Worm (Caenorhabditis elegans): ENCODE results near the gene Y66A7A.4.
A peak's percentile ranks its signal among the peaks of the same experiment; 100 is the strongest.

The Y66A7A.4 gene

ce11 chrIII:11579380-11579779, 33.0 kb upstream of the Y66A7A.4 start:
- TF ChIP-seq sox-2 (GFP tag; IDR thresholded peaks at IDR 0.05) (no peak), ref-2 (tag; optimal IDR thresholded peaks at IDR 0.05) (no peak), unc-55 (GFP tag; optimal IDR thresholded peaks at IDR 0.05) (no peak), mec-3 (tag; optimal IDR thresholded peaks at IDR 0.05; ENCODE audit: borderline replicate concordance) (no peak), nhr-11 (tag; optimal IDR thresholded peaks at IDR 0.05) (no peak), ttx-3 (tag; optimal IDR thresholded peaks at IDR 0.05) (no peak), fax-1 (tag; optimal IDR thresholded peaks at IDR 0.05) (no peak), pha-4 (tag; optimal IDR thresholded peaks at IDR 0.05) (no peak), pha-2 (tag; optimal IDR thresholded peaks at IDR 0.05) (no peak), ceh-30 (tag; optimal IDR thresholded peaks at IDR 0.05) (no peak), npax-4 (tag; optimal IDR thresholded peaks at IDR 0.05) (no peak), hlh-13 (GFP tag; optimal IDR thresholded peaks at IDR 0.05) (no peak), sdc-2 (tag; optimal IDR thresholded peaks at IDR 0.05) (no peak), ceh-31 (tag; optimal IDR thresholded peaks at IDR 0.05) (no peak)

ce11 chrIII:11580428-11580885, 31.9 kb upstream of the Y66A7A.4 start, which contains the start of gene Y66D12A.7:
TSS of gene Y66D12A.7 (minus strand) at chrIII:11580478.
- TF ChIP-seq ceh-45 (GFP tag; IDR thresholded peaks at IDR 0.05) (no peak), ceh-6 (GFP tag; optimal IDR thresholded peaks at IDR 0.05) (no peak), ceh-24 (tag; optimal IDR thresholded peaks at IDR 0.05) (no peak), pat-9 (tag; optimal IDR thresholded peaks at IDR 0.05) (no peak), ceh-14 (tag; optimal IDR thresholded peaks at IDR 0.05) (no peak), sox-4 (tag; optimal IDR thresholded peaks at IDR 0.05) (no peak), hlh-13 (GFP tag; optimal IDR thresholded peaks at IDR 0.05) (no peak), ref-2 (tag; optimal IDR thresholded peaks at IDR 0.05) (no peak), sox-2 (GFP tag; IDR thresholded peaks at IDR 0.05) (no peak), ceh-9 (tag; optimal IDR thresholded peaks at IDR 0.05) (no peak), ceh-34 (tag; optimal IDR thresholded peaks at IDR 0.05) (no peak), ceh-19 (GFP tag; optimal IDR thresholded peaks at IDR 0.05) (no peak)

- TF ChIP-seq pat-9 (tag; optimal IDR thresholded peaks at IDR 0.05) (no peak), Y22D7AL.16 (tag; optimal IDR thresholded peaks at IDR 0.05) (no peak), unc-55 (GFP tag; optimal IDR thresholded peaks at IDR 0.05) (no peak), syd-9 (tag; optimal IDR thresholded peaks at IDR 0.05) (no peak), unc-42 (tag; optimal IDR thresholded peaks at IDR 0.05) (no peak), mec-3 (tag; optimal IDR thresholded peaks at IDR 0.05; ENCODE audit: borderline replicate concordance) (no peak), elt-2 (tag; optimal IDR thresholded peaks at IDR 0.05) (no peak), T23F11.4 (GFP tag; optimal IDR thresholded peaks at IDR 0.05) (no peak), hlh-30 (tag; optimal IDR thresholded peaks at IDR 0.05; ENCODE audit: insufficient read depth) (no peak), hlh-15 (tag; optimal IDR thresholded peaks at IDR 0.05) (no peak), tbx-2 (tag; optimal IDR thresholded peaks at IDR 0.05) (no peak), rnt-1 (tag; optimal IDR thresholded peaks at IDR 0.05) (no peak), ama-1 (optimal IDR thresholded peaks at IDR 0.05) (no peak), hlh-13 (GFP tag; optimal IDR thresholded peaks at IDR 0.05) (no peak)
These were observed 31.0 kb upstream of the Y66A7A.4 start, which contains the start of the genes Y66D12A.6 and ceh-92 for ce11 chrIII:11581372-11581771. TSS of gene Y66D12A.6 (minus strand) at chrIII:11581402. TSS of gene ceh-92 (plus strand) at chrIII:11581600.

- TF ChIP-seq ahr-1 (tag; optimal IDR thresholded peaks at IDR 0.05) (no peak), nfya-1 (tag; optimal IDR thresholded peaks at IDR 0.05) (peak; percentile 86)
These were observed 29.8 kb upstream of the Y66A7A.4 start for ce11 chrIII:11582569-11582968.

DNA sequence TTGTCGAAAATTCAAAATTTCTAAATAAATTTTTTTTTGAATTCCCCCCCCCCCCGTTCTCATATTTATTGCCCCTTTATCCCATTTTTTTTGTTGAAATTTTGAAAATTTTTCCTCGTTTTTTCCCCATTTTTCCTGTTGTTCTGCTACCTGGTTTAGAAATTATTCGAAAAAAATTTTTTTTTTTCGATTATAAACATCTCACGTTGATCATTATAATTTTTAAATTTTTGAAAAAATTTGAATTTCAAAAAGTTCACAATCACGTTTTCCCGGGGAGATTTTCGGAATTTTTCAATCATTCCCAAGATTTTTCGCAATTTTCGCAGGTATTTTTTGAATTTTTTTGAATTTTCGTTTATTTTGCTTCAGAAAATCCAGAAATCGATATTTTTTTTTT, 23.5 kb upstream of the Y66A7A.4 start, which contains the start of gene Y66D12A.3:
Gene Y66D12A.3, plus strand, starts transcription at position 301 of the 400 bp plus-strand sequence.
- TF ChIP-seq elt-4 (tag; optimal IDR thresholded peaks at IDR 0.05): no peak
- no peak for TF ChIP-seq F13H6.1 (tag; optimal IDR thresholded peaks at IDR 0.05)
- no peak for TF ChIP-seq ref-2 (tag; optimal IDR thresholded peaks at IDR 0.05)
- TF ChIP-seq lin-11 (tag; optimal IDR thresholded peaks at IDR 0.05): no peak
- TF ChIP-seq pqm-1 (tag; optimal IDR thresholded peaks at IDR 0.05): no peak
- no peak for TF ChIP-seq zip-5 (tag; optimal IDR thresholded peaks at IDR 0.05)
- TF ChIP-seq T23F11.4 (GFP tag; optimal IDR thresholded peaks at IDR 0.05): no peak
- no peak for TF ChIP-seq fkh-6 (tag; optimal IDR thresholded peaks at IDR 0.05)
- no peak for TF ChIP-seq ahr-1 (tag; optimal IDR thresholded peaks at IDR 0.05)
- no peak for TF ChIP-seq sdc-2 (tag; optimal IDR thresholded peaks at IDR 0.05)
- no peak for TF ChIP-seq ztf-16 (tag; optimal IDR thresholded peaks at IDR 0.05)

Measured in whole organism, late embryonic.